Fruit fly (Drosophila melanogaster) whole organism, embryonic: ENCODE data around the gene CG6923.

Source experiments
- Aef1 ChIP-seq: fragments of 200-800 bp; sonication (Bioruptor generic); IDR thresholded peaks from 3 replicates; pipeline ENCODE4 v1.3.6; 2022; ENCODE audit warnings: missing biosample characterization, missing genetic modification characterization
- Awh ChIP-seq: fragments of 200-800 bp; sonication (Bioruptor generic); IDR thresholded peaks from 2 replicates; pipeline ENCODE4, ENCODE4 v1.3.6; 2022; ENCODE audit warnings: missing biosample characterization, missing genetic modification characterization
- Bdp1 ChIP-seq: fragments of 200-800 bp; sonication (Bioruptor generic); optimal IDR thresholded peaks from 3 replicates; lab custom pipeline; 2016; ENCODE audit warnings: missing biosample characterization, missing genetic modification characterization
- CG10267 ChIP-seq: fragments of 200-800 bp; sonication (Bioruptor generic); optimal IDR thresholded peaks from 2 replicates; lab custom pipeline; 2018; ENCODE audit warnings: missing biosample characterization, mild to moderate bottlenecking, missing genetic modification characterization, moderate library complexity
- CG10321 ChIP-seq: fragments of 200-800 bp; sonication (Bioruptor generic); IDR thresholded peaks from 2 replicates; pipeline ENCODE4 v1.3.6; 2022; ENCODE audit warnings: missing biosample characterization, missing genetic modification characterization
- CG10431 ChIP-seq: fragments of 200-800 bp; sonication (Bioruptor generic); optimal IDR thresholded peaks from 3 replicates; lab custom pipeline; 2018; ENCODE audit warnings: missing biosample characterization, mild to moderate bottlenecking, missing genetic modification characterization
- CG13775 ChIP-seq: fragments of 200-800 bp; sonication (Bioruptor generic); optimal IDR thresholded peaks from 3 replicates; lab custom pipeline; 2017; ENCODE audit warnings: missing biosample characterization, mild to moderate bottlenecking, missing genetic modification characterization
- CG14667 ChIP-seq: fragments of 200-800 bp; sonication (Bioruptor generic); IDR thresholded peaks from 2 replicates; pipeline ENCODE4 v1.3.6; 2022; ENCODE audit warnings: missing biosample characterization, missing genetic modification characterization
- CG1529 ChIP-seq: fragments of 200-800 bp; sonication (Bioruptor generic); optimal IDR thresholded peaks from 3 replicates; lab custom pipeline; 2018; ENCODE audit warnings: missing biosample characterization, missing genetic modification characterization
- CG1602 ChIP-seq: fragments of 200-800 bp; sonication (Bioruptor generic); optimal IDR thresholded peaks from 3 replicates; lab custom pipeline; 2016; ENCODE audit warnings: missing biosample characterization, missing genetic modification characterization
- CG1832 ChIP-seq: fragments of 200-800 bp; sonication (Bioruptor generic); optimal IDR thresholded peaks from 2 replicates; lab custom pipeline; 2017; ENCODE audit warnings: missing biosample characterization, mild to moderate bottlenecking, missing genetic modification characterization, inconsistent platforms
- CG2678 ChIP-seq: fragments of 200-800 bp; sonication (Bioruptor generic); optimal IDR thresholded peaks from 3 replicates; lab custom pipeline; 2019; ENCODE audit warnings: missing biosample characterization, mild to moderate bottlenecking, missing genetic modification characterization, moderate library complexity
- CG3065 ChIP-seq: fragments of 200-800 bp; sonication (Bioruptor generic); optimal IDR thresholded peaks from 2 replicates; lab custom pipeline; 2016; ENCODE audit warnings: missing biosample characterization, missing genetic modification characterization
- CG3281 ChIP-seq: fragments of 200-800 bp; sonication (Bioruptor generic); optimal IDR thresholded peaks from 3 replicates; lab custom pipeline; 2017; ENCODE audit warnings: missing biosample characterization, mild to moderate bottlenecking, missing genetic modification characterization
- CG42726 ChIP-seq: fragments of 200-800 bp; sonication (Bioruptor generic); IDR thresholded peaks from 2 replicates; pipeline ENCODE4 v1.3.6; 2022; ENCODE audit warnings: missing biosample characterization, missing genetic modification characterization; ENCODE audit not compliant: partially characterized antibody
- CG4328 ChIP-seq: fragments of 200-800 bp; sonication (Bioruptor generic); optimal IDR thresholded peaks from 3 replicates; lab custom pipeline; 2017; ENCODE audit warnings: missing biosample characterization, missing genetic modification reagents, missing genetic modification characterization
- CG4360 ChIP-seq: fragments of 200-800 bp; sonication (Bioruptor generic); IDR thresholded peaks from 2 replicates; pipeline ENCODE4 v1.3.6; 2022; ENCODE audit warnings: missing biosample characterization, missing genetic modification characterization
- CG6654 ChIP-seq: fragments of 200-800 bp; sonication (Bioruptor generic); optimal IDR thresholded peaks from 2 replicates; lab custom pipeline; 2017; ENCODE audit warnings: missing biosample characterization, mild to moderate bottlenecking, missing genetic modification characterization
- CG6765 ChIP-seq: fragments of 200-800 bp; sonication (Bioruptor generic); optimal IDR thresholded peaks from 3 replicates; lab custom pipeline; 2017; ENCODE audit warnings: missing biosample characterization, mild to moderate bottlenecking, missing genetic modification characterization
- CG8089 ChIP-seq: fragments of 200-800 bp; sonication (Bioruptor generic); optimal IDR thresholded peaks from 3 replicates; lab custom pipeline; 2016; ENCODE audit warnings: missing biosample characterization, missing genetic modification characterization
- CG9876 ChIP-seq: fragments of 200-800 bp; sonication (Bioruptor generic); optimal IDR thresholded peaks from 2 replicates; lab custom pipeline; 2016; ENCODE audit warnings: missing biosample characterization, missing genetic modification characterization
- CG9932 ChIP-seq: fragments of 200-800 bp; sonication (Bioruptor generic); IDR thresholded peaks from 2 replicates; pipeline ENCODE4 v1.3.6; 2022; ENCODE audit warnings: missing biosample characterization, missing genetic modification characterization
- D19B ChIP-seq: fragments of 200-800 bp; sonication (Bioruptor generic); optimal IDR thresholded peaks from 2 replicates; lab custom pipeline; 2017; ENCODE audit warnings: missing biosample characterization, mild to moderate bottlenecking, missing genetic modification characterization
- Eip74EF ChIP-seq, 2 experiments: fragments of 200-800 bp in 1 of 2; fragments of >200 bp in 1 of 2; sonication (Bioruptor generic) in 1 of 2; optimal IDR thresholded peaks; 2 replicates each; lab custom pipeline; 2017 to 2019; ENCODE audit warnings: missing biosample characterization in 2 of 2, missing genetic modification characterization in 2 of 2, mild to moderate bottlenecking in 1 of 2, moderate library complexity in 1 of 2
- Fer3 ChIP-seq: fragments of 200-800 bp; sonication (Bioruptor generic); optimal IDR thresholded peaks from 2 replicates; lab custom pipeline; 2018; ENCODE audit warnings: missing biosample characterization, mild to moderate bottlenecking, missing genetic modification characterization, moderate library complexity
- HLH3B ChIP-seq: fragments of 200-800 bp; sonication (Bioruptor generic); IDR thresholded peaks from 2 replicates; pipeline ENCODE4 v1.3.6; 2022; ENCODE audit warnings: missing biosample characterization, missing genetic modification characterization
- Jarid2 ChIP-seq: fragments of 200-800 bp; sonication (Bioruptor generic); optimal IDR thresholded peaks from 3 replicates; lab custom pipeline; 2017; ENCODE audit warnings: mild to moderate bottlenecking, missing biosample characterization, missing genetic modification reagents, missing genetic modification characterization
- Kr ChIP-seq: fragments of 200-800 bp; sonication (Bioruptor generic); optimal IDR thresholded peaks from 2 replicates; lab custom pipeline; 2017; ENCODE audit warnings: missing biosample characterization, mild to moderate bottlenecking, missing genetic modification characterization
- Max ChIP-seq: fragments of 200-800 bp; sonication (Bioruptor generic); optimal IDR thresholded peaks from 2 replicates; lab custom pipeline; 2016; ENCODE audit warnings: missing biosample characterization, mild to moderate bottlenecking, missing genetic modification characterization
- Mes4 ChIP-seq: fragments of 200-800 bp; sonication (Bioruptor generic); optimal IDR thresholded peaks from 2 replicates; lab custom pipeline; 2016; ENCODE audit warnings: missing biosample characterization, missing genetic modification characterization
- NK7.1 ChIP-seq: fragments of 200-800 bp; sonication (Bioruptor generic); optimal IDR thresholded peaks from 3 replicates; lab custom pipeline; 2016; ENCODE audit warnings: missing biosample characterization, missing genetic modification characterization
- Rfx ChIP-seq: fragments of 200-800 bp; sonication (Bioruptor generic); IDR thresholded peaks from 2 replicates; pipeline ENCODE4 v1.3.6; 2022; ENCODE audit warnings: missing biosample characterization, missing genetic modification characterization
- Spps ChIP-seq: fragments of 200-800 bp; sonication (Bioruptor generic); optimal IDR thresholded peaks from 2 replicates; lab custom pipeline; 2018; ENCODE audit warnings: missing biosample characterization, mild to moderate bottlenecking, missing genetic modification characterization
- Sry-δ ChIP-seq: fragments of 200-800 bp; sonication (Bioruptor generic); optimal IDR thresholded peaks from 2 replicates; lab custom pipeline; 2016; ENCODE audit warnings: missing biosample characterization, missing genetic modification characterization
- TFAM ChIP-seq: fragments of 200-800 bp; sonication (Bioruptor generic); optimal IDR thresholded peaks from 2 replicates; lab custom pipeline; 2017; ENCODE audit warnings: missing biosample characterization, missing genetic modification characterization, inconsistent platforms
- ato ChIP-seq: fragments of 200-800 bp; sonication (Bioruptor generic); IDR thresholded peaks from 2 replicates; pipeline ENCODE4 v1.3.6; 2022; ENCODE audit warnings: missing biosample characterization, missing genetic modification characterization; ENCODE audit not compliant: partially characterized antibody
- az2 ChIP-seq: fragments of 200-800 bp; sonication (Bioruptor generic); optimal IDR thresholded peaks from 3 replicates; lab custom pipeline; 2016; ENCODE audit warnings: missing biosample characterization, missing genetic modification characterization
- bsh ChIP-seq, 2 experiments: fragments of 200-800 bp; sonication (Bioruptor generic); optimal IDR thresholded peaks; 2 replicates each; lab custom pipeline; 2017 to 2018; ENCODE audit warnings: mild to moderate bottlenecking in 2 of 2, missing biosample characterization in 2 of 2, missing genetic modification characterization in 2 of 2, moderate library complexity in 1 of 2
- cg ChIP-seq: fragments of 200-800 bp; sonication (Bioruptor generic); optimal IDR thresholded peaks from 3 replicates; lab custom pipeline; 2019; ENCODE audit warnings: missing biosample characterization, mild to moderate bottlenecking, missing genetic modification characterization, moderate library complexity
- corto ChIP-seq: fragments of 200-800 bp; sonication (Bioruptor generic); optimal IDR thresholded peaks from 2 replicates; lab custom pipeline; 2016; ENCODE audit warnings: missing biosample characterization, mild to moderate bottlenecking, missing genetic modification characterization, moderate library complexity
- dati ChIP-seq: fragments of 200-800 bp; sonication (Bioruptor generic); IDR thresholded peaks from 2 replicates; pipeline ENCODE4 v1.3.6; 2022; ENCODE audit warnings: missing biosample characterization, missing genetic modification characterization
- h ChIP-seq: fragments of >200 bp; optimal IDR thresholded peaks from 2 replicates; lab custom pipeline; 2017
- hth ChIP-seq: fragments of >200 bp; optimal IDR thresholded peaks from 2 replicates; lab custom pipeline; 2017; ENCODE audit warnings: inconsistent platforms
- jigr1 ChIP-seq: fragments of 200-800 bp; sonication (Bioruptor generic); IDR thresholded peaks from 3 replicates; pipeline ENCODE4 v1.3.6; 2022; ENCODE audit warnings: missing biosample characterization, missing genetic modification characterization
- nerfin-1 ChIP-seq: fragments of 200-800 bp; sonication (Bioruptor generic); optimal IDR thresholded peaks from 3 replicates; lab custom pipeline; 2019; ENCODE audit warnings: missing biosample characterization, mild to moderate bottlenecking, missing genetic modification characterization, moderate library complexity
- nmo ChIP-seq: fragments of 200-800 bp; sonication (Bioruptor generic); optimal IDR thresholded peaks from 2 replicates; lab custom pipeline; 2018; ENCODE audit warnings: missing biosample characterization, mild to moderate bottlenecking, missing genetic modification characterization, moderate library complexity
- pros ChIP-seq: fragments of 200-800 bp; sonication (Bioruptor generic); optimal IDR thresholded peaks from 3 replicates; lab custom pipeline; 2019; ENCODE audit warnings: missing biosample characterization, mild to moderate bottlenecking, missing genetic modification characterization, moderate library complexity
- sim ChIP-seq: fragments of 200-800 bp; sonication (Bioruptor generic); IDR thresholded peaks from 2 replicates; pipeline ENCODE4 v1.3.6; 2022; ENCODE audit warnings: missing biosample characterization, missing genetic modification characterization
- sug ChIP-seq: fragments of 200-800 bp; optimal IDR thresholded peaks from 2 replicates; lab custom pipeline; 2019; ENCODE audit warnings: missing biosample characterization, mild to moderate bottlenecking, missing genetic modification characterization, moderate library complexity
- wor ChIP-seq: fragments of 200-800 bp; sonication (Bioruptor generic); IDR thresholded peaks from 2 replicates; pipeline ENCODE4 v1.3.6; 2022; ENCODE audit warnings: missing biosample characterization, missing genetic modification characterization
- zf30C ChIP-seq: fragments of 200-800 bp; sonication (Bioruptor generic); optimal IDR thresholded peaks from 3 replicates; lab custom pipeline; 2018; ENCODE audit warnings: missing biosample characterization, mild to moderate bottlenecking, missing genetic modification characterization

CG6923 gene

DNA sequence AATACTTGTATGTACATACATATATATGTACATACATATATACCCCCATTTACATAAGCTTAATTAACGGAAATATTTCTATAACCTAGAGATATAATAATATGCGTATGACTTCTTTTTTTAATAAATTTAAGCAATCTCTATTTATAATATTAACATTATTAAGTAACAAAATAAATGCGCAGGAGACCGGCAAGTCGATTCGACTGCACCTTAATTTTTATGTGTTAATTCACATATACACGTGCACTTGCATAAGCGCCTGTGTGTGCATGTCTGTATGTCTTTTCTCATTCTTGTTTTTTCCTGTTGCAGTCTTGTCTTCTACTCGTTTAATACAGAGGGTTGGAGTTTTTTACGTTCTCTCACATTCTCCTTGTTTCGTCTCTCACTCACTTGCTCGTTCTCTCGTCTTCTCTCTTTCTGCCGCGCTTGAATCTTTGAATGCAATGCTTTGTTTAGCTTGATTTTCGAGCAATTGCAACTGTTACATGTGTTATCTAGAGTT is 30.4 kb upstream of the CG6923 start (continued):
- TF ChIP-seq dati (GFP tag; lab: Robert Waterston, UW) = peak; percentile 41; the same call in 1 of the 2 replicates
- peak; percentile 19 for TF ChIP-seq Bdp1
- no peak for TF ChIP-seq zf30C (GFP tag; lab: Kevin White, UChicago)
- no peak for TF ChIP-seq CG1832
- peak; percentile 94 for TF ChIP-seq CG1529 (GFP tag; lab: Kevin White, UChicago)
- peak; percentile 51 for TF ChIP-seq corto (GFP tag; lab: Kevin White, UChicago)
- peak; percentile 86 for TF ChIP-seq CG6654 (GFP tag; lab: Kevin White, UChicago)
- TF ChIP-seq Max (GFP tag; lab: Kevin White, UChicago) = peak; percentile 82
- peak; percentile 90 for TF ChIP-seq wor (GFP tag; lab: Robert Waterston, UW)
- TF ChIP-seq CG14667 (GFP tag; lab: Robert Waterston, UW) = peak; percentile 62
- no peak for TF ChIP-seq hth (lab: Kevin White, UChicago)
- no peak for TF ChIP-seq NK7.1
- TF ChIP-seq CG3281 = peak; percentile 38
- TF ChIP-seq h (lab: Kevin White, UChicago) = no peak
- TF ChIP-seq Awh (GFP tag; lab: Robert Waterston, UW) = peak; percentile 85
- TF ChIP-seq CG6765 (GFP tag; lab: Kevin White, UChicago) = no peak
- peak; percentile 71 for TF ChIP-seq Jarid2 (GFP tag; lab: Kevin White, UChicago)
- TF ChIP-seq bsh (GFP tag; optimal IDR thresholded peaks at IDR 0.05; lab: Kevin White, UChicago) = peak; percentile 91 to 98
- TF ChIP-seq CG10431 (GFP tag; lab: Kevin White, UChicago) = peak; percentile 87
- peak; percentile 96 for TF ChIP-seq CG10267
- TF ChIP-seq Mes4 (GFP tag; lab: Kevin White, UChicago) = no peak
- TF ChIP-seq CG9876 (GFP tag; lab: Kevin White, UChicago) = no peak
- TF ChIP-seq nmo (GFP tag; lab: Kevin White, UChicago) = peak; percentile 99
- peak; percentile 92 for TF ChIP-seq nerfin-1
- TF ChIP-seq TFAM (GFP tag; lab: Kevin White, UChicago) = peak; percentile 86
- TF ChIP-seq CG2678 = peak; percentile 95
- TF ChIP-seq Sry-δ (GFP tag; lab: Kevin White, UChicago) = no peak
- no peak for TF ChIP-seq CG10321 (GFP tag; lab: Robert Waterston, UW)
- peak in 1 of 2 experiments; percentile 92 for TF ChIP-seq Eip74EF (GFP tag; optimal IDR thresholded peaks at IDR 0.05; lab: Kevin White, UChicago)
- peak; percentile 52 for TF ChIP-seq sug
- TF ChIP-seq D19B (GFP tag; lab: Kevin White, UChicago) = peak; percentile 50
- TF ChIP-seq Kr = peak; percentile 33
- TF ChIP-seq CG8089 (GFP tag; lab: Kevin White, UChicago) = no peak
- TF ChIP-seq Rfx (GFP tag; lab: Robert Waterston, UW) = no peak
- peak; percentile 95 for TF ChIP-seq az2 (GFP tag; lab: Kevin White, UChicago)
- peak; percentile 95 for TF ChIP-seq CG1602 (GFP tag; lab: Kevin White, UChicago)
- peak; percentile 70 for TF ChIP-seq CG4360 (GFP tag; lab: Robert Waterston, UW)
- TF ChIP-seq CG9932 = no peak
- no peak for TF ChIP-seq CG42726
- TF ChIP-seq CG4328 (GFP tag; lab: Kevin White, UChicago) = peak; percentile 65
- TF ChIP-seq Fer3 = peak; percentile 70
- TF ChIP-seq pros (GFP tag; lab: Kevin White, UChicago) = peak; percentile 98
- peak; percentile 59; the same call in 1 of the 3 replicates for TF ChIP-seq jigr1 (GFP tag; lab: Robert Waterston, UW)
- peak; percentile 91 for TF ChIP-seq HLH3B
- peak; percentile 88 for TF ChIP-seq CG3065 (GFP tag; lab: Kevin White, UChicago)
- TF ChIP-seq sim (GFP tag; lab: Robert Waterston, UW) = peak; percentile 89
- peak; percentile 93 for TF ChIP-seq CG13775 (GFP tag; lab: Kevin White, UChicago)
- TF ChIP-seq Aef1 = peak; percentile 59; the same call in 1 of the 3 replicates
- TF ChIP-seq Spps (tag; lab: Kevin White, UChicago) = peak; percentile 95
- no peak for TF ChIP-seq ato (GFP tag; lab: Robert Waterston, UW)
- peak; percentile 78 for TF ChIP-seq cg
